Worm (Caenorhabditis elegans): ENCODE results near the gene npax-2.

- TF ChIP-seq egl-43 (GFP tag; IDR thresholded peaks at IDR 0.05) (no peak), nhr-237 (tag; optimal IDR thresholded peaks at IDR 0.05) (no peak), skn-1 (tag; optimal IDR thresholded peaks at IDR 0.05) (no peak), nhr-48 (tag; optimal IDR thresholded peaks at IDR 0.05) (no peak), ztf-11 (tag; optimal IDR thresholded peaks at IDR 0.05) (no peak), ama-1 (optimal IDR thresholded peaks at IDR 0.05) (no peak), lin-1 (GFP tag; IDR thresholded peaks at IDR 0.05) (no peak), ceh-82 (tag; optimal IDR thresholded peaks at IDR 0.05) (no peak), ZK337.2 (GFP tag; IDR thresholded peaks at IDR 0.05) (no peak), nhr-11 (tag; optimal IDR thresholded peaks at IDR 0.05) (no peak)
Measured at ce11 chrX:2188885-2189284, 39.0 kb upstream of the npax-2 start.

Measured in whole organism, L4 larva.